Worm (Caenorhabditis elegans): ENCODE results near the gene srh-48.
A peak's percentile ranks its signal among the peaks of the same experiment; 100 is the strongest.

The srh-48 gene

DNA sequence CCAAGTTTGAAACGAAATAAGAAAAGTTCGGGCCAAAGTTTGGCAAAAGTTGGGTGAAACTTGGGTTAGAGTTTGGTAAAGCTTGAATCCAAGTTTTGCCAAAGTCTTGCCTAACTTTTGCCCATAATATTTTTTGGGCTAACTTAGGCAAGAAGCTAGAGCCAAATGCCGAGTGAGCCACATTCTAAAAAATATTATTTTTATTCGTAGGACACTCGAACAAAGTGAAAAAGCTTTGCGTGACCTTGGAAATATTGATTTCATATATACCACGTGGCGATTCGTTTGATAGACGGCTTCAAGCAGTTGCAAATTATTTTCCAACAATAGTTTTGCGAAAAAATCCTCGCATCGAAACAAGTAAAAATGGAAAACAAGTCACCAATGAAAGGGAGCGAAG lies 23.9 kb downstream of the srh-48 start, which contains the start of gene Y51B9A.5:
Y51B9A.5 (plus strand) TSS at position 301 of the 400 bp plus-strand sequence.
- TF ChIP-seq sptf-2 (GFP tag; optimal IDR thresholded peaks at IDR 0.05) (no peak), madf-10 (tag; optimal IDR thresholded peaks at IDR 0.05) (no peak), zfh-2 (GFP tag; conservative IDR thresholded peaks at IDR 0.05) (no peak), madf-3 (GFP tag; IDR thresholded peaks at IDR 0.05) (no peak), madf-6 (GFP tag; IDR thresholded peaks at IDR 0.05) (no peak), D2030.7 (GFP tag; IDR thresholded peaks at IDR 0.05) (no peak), let-526 (GFP tag; IDR thresholded peaks at IDR 0.05) (no peak), attf-5 (GFP tag; optimal IDR thresholded peaks at IDR 0.05) (no peak), lsl-1 (GFP tag; optimal IDR thresholded peaks at IDR 0.05) (no peak), nfyb-1 (GFP tag; IDR thresholded peaks at IDR 0.05) (no peak), egl-18 (GFP tag; IDR thresholded peaks at IDR 0.05) (no peak), T07F8.4 (tag; optimal IDR thresholded peaks at IDR 0.05) (no peak), lir-1 (GFP tag; conservative IDR thresholded peaks at IDR 0.05) (no peak), ceh-40 (GFP tag; IDR thresholded peaks at IDR 0.05) (no peak), Y79H2A.3 (GFP tag; conservative IDR thresholded peaks at IDR 0.05) (no peak), gei-17 (GFP tag; optimal IDR thresholded peaks at IDR 0.05) (no peak)

DNA sequence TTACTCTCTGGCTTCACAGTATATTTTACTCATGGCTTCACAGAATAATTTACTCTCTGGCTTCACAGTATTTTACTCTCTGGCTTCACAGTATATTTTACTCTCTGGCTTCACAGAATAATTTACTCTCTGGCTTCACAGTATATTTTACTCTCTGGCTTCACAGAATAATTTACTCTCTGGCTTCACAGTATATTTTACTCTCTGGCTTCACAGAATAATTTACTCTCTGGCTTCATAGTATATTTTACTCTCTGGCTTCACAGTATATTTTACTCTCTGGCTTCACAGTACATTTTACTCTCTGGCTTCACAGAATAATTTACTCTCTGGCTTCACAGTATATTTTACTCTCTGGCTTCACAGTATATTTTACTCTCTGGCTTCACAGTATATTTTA lies 25.1 kb downstream of the srh-48 start:
- TF ChIP-seq egrh-3 (GFP tag; IDR thresholded peaks at IDR 0.05), result peak; percentile 94

DNA sequence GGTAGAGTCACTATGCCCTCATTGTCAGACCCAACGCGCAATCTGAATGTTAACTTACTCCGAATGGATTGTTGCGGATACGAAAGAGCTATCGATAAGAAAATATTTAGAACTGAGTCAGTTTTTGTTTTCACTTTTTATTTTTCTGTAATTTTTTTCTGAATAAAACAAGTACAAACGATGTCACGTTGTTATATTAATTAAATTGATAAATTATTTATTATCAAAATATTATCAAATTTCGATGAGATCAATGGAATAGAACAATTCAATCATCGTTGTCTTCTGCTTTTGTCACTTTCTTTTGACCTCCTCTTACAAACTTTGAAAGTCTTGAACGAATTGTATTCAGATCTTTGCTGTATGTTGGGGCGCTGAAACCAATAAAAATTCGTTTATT lies 27.1 kb downstream of the srh-48 start, which contains the start of gene mpz-6:
mpz-6 (minus strand) TSS at position 101 of the 400 bp plus-strand sequence.
- TF ChIP-seq madf-10 (tag; optimal IDR thresholded peaks at IDR 0.05) (no peak), Y79H2A.3 (GFP tag; conservative IDR thresholded peaks at IDR 0.05) (no peak), hmg-1.2 (GFP tag; IDR thresholded peaks at IDR 0.05) (no peak), unc-130 (GFP tag; optimal IDR thresholded peaks at IDR 0.05) (no peak), rec-8 (tag; optimal IDR thresholded peaks at IDR 0.05) (no peak), ceh-40 (GFP tag; IDR thresholded peaks at IDR 0.05) (no peak), xnd-1 (tag; optimal IDR thresholded peaks at IDR 0.05) (no peak), ztf-6 (GFP tag; IDR thresholded peaks at IDR 0.05) (no peak), cebp-2 (GFP tag; IDR thresholded peaks at IDR 0.05) (no peak)

DNA sequence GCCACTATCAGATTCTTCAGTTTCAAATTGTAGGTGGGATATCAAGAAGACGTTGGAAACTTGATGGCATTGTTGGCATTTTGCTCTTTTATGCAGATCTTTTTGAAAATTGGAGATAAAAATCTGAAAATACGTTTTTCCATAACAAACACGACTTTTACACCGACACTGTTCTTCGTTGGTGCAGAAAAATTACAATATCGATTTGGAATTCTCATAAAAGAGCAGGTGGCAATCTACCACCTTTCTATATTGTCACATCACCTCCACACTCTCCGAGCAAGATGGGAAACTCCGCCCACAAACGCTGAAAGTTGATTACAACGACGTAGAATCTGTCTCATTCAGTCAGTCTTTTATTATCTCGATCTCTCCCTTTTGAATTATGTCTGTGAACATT lies 27.6 kb downstream of the srh-48 start, which contains the start of gene arrd-2:
arrd-2 (plus strand) TSS at position 301 of the 400 bp plus-strand sequence.
- TF ChIP-seq F52B5.7 (tag; optimal IDR thresholded peaks at IDR 0.05) (no peak), tbp1 (GFP tag; optimal IDR thresholded peaks at IDR 0.05) (no peak), Y95B8A.8 (GFP tag; IDR thresholded peaks at IDR 0.05) (no peak), unc-130 (GFP tag; optimal IDR thresholded peaks at IDR 0.05) (no peak), ztf-6 (GFP tag; IDR thresholded peaks at IDR 0.05) (no peak), unc-62 (GFP tag; optimal IDR thresholded peaks at IDR 0.05) (no peak), B0035.1 (tag; optimal IDR thresholded peaks at IDR 0.05) (no peak), let-526 (GFP tag; IDR thresholded peaks at IDR 0.05) (no peak), dox-1 (GFP tag; IDR thresholded peaks at IDR 0.05) (no peak), snpc-1.3 (tag; optimal IDR thresholded peaks at IDR 0.05; ENCODE audit: insufficient read depth) (no peak), attf-3 (GFP tag; conservative IDR thresholded peaks at IDR 0.05) (no peak), Y53G8AR.9 (GFP tag; conservative IDR thresholded peaks at IDR 0.05) (no peak), K12H6.12 (tag; optimal IDR thresholded peaks at IDR 0.05) (no peak), ztf-22 (GFP tag; optimal IDR thresholded peaks at IDR 0.05) (no peak)
